Fruit fly (Drosophila melanogaster): ENCODE results near the gene Slc25A46a.

Gene Slc25A46a

DNA sequence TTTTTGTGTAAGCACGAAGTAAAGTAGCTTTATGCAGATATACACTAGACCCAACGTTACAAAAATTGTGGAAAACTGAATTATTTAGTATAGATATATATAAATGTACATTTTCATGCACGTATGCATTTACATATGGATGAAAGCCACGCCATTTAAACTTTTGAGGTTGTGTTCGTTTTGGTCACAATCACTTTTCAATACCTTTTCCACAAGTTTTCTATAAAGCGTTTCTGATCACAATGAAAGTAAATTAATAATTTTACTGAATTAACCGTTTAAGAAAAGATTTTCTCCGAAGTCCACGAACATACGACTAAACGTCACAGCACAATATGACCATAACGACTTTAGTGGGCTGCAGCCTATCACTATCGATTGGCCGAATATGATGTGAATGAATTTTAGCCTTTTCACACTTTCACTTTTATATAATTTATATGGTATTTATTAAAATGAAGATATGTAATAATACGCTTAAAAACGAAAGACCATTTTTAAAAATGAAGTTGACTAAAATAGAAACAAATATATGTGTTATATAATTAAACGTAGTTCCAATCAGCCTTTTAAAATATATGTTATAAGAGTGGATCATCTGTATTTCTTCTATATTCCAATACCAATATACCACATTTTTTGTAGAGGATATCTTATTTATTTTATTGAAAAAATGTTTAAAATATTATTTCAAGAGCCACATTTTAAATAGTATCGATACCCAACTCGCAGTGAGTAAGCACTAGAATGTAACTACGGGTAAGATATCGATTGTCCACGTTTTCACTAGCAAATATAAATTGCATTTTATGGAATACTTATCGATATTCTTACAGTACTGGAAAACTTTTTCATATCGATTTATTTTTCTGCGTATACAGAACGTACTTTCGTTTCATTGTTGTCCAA lies 8.3 kb downstream of the Slc25A46a start, which contains the start of the genes CG46312, eIF5 and exd:
TSS of gene CG46312 (minus strand) at position 357 of the 909 bp plus-strand sequence.
TSS of gene eIF5 (minus strand) at position 357 of the 909 bp plus-strand sequence.
TSS of gene exd (plus strand) at position 851 of the 909 bp plus-strand sequence.
- no peak for TF ChIP-seq CG8478 (optimal IDR thresholded peaks at IDR 0.05)
- TF ChIP-seq CTCF (optimal IDR thresholded peaks at IDR 0.05): no peak

DNA sequence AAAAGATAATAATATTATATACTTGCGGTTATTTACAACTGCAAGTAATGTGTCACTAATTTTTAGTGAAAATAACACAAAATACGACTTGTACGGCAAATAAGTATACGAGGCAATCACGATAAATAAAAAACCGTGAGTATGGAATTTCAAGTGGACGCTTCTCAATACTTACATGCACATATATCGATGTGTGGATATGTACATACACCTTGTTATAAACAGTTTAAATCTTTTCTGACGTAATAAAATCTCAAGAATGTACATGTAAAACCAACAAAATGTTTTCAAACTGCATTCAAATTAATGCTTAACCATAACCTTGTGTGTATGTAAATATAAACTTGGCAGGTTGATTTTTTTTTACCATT lies 8.9 kb downstream of the Slc25A46a start:
- TF ChIP-seq CG8478 (optimal IDR thresholded peaks at IDR 0.05) (no peak), CTCF (optimal IDR thresholded peaks at IDR 0.05) (no peak)

DNA sequence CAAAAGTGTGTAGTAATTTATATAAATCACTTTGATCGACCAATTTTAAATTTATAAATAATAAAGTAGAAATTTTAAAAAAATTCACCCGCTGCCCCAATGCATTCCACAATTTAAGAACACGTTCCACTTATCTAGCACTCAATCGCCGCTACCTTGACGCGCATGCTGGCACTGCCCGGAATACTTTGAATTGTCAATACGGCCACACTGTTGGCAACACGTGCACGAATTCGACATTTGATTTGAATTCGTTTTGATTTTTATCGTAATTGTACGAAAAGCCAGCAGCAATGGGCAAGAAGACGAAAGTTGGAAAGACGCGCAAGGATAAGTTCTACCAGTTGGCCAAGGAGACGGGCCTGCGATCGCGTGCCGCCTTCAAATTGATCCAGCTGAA lies 13.3 kb downstream of the Slc25A46a start, which contains the start of gene CG8939:
TSS of gene CG8939 (plus strand) at position 186 of the 400 bp plus-strand sequence.
- TF ChIP-seq CTCF (optimal IDR thresholded peaks at IDR 0.05) (no peak), CG8478 (optimal IDR thresholded peaks at IDR 0.05) (no peak)

DNA sequence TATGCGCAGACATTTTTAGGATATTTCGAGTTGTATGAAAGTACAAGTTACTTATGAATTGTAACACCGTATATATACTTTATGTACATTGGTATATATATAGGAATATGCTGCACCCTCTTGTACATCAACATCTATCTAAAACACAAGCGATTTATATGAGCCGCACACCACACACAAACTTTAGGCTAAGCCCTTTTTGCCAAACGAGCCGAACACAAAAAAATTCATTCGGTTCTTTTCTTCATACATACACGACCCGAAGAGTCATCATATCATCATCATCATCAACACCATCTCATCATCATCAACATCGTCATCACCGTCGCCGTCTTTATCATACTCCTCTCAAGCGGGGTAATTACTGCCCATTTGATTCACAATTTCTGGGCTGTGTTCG lies 21.5 kb downstream of the Slc25A46a start:
- TF ChIP-seq CTCF (optimal IDR thresholded peaks at IDR 0.05): no peak
- TF ChIP-seq CG8478 (optimal IDR thresholded peaks at IDR 0.05): no peak

DNA sequence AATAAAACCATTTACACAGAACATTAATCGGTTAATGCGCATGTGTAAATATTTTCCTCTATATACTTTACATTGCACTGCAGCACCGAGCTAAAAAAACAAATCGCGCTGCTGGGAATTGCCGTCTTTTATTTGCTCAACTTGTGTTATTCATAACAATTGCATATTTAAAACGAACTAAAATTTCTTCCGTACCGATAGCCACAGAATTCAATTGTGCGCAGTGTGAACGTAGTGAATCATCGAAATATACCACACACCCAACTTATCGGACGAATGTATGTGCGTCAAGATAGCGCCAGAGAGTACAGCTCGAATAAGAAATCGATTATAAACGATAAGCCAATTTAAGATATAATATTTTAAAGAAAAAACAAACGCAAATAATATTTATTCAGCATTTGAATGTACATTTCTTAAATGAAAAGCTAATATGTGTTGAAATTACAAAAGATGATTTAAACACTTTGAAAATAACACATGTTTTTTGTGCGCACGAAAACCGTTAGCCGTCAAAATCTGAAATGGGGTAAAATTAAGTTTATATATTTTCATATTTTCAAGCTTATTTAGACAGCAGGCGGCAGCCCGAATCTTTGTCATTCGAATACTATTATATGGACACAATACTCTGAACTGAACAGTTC lies 22.1 kb downstream of the Slc25A46a start, which contains the start of the genes vap and CG12698:
TSS of gene vap (minus strand) at position 262 of the 647 bp plus-strand sequence.
TSS of gene CG12698 (plus strand) at position 597 of the 647 bp plus-strand sequence.
- TF ChIP-seq CTCF (optimal IDR thresholded peaks at IDR 0.05) (peak in 1 of 2 experiments; percentile 0), CG8478 (optimal IDR thresholded peaks at IDR 0.05) (no peak)

DNA sequence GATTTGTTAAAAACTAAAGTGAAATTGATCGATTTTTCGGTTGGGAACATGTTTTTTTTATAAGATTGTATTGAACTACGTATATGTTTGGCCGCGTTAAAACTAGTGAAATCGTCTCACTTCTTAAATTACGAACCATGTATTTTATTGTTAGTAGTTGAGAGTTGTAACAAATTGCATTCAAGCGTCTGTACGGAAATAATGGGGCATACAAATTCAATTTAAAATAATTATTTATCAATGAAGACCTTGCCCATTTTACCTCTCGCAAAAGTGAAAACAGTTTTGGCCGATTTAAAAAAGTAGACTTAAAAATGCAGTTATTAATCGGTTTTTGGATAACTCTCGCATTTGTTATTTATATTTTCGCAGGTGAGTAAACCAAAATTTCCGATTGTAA lies 25.2 kb downstream of the Slc25A46a start, which contains the start of gene Muc14A:
TSS of gene Muc14A (plus strand) at position 301 of the 400 bp plus-strand sequence.
- TF ChIP-seq CG8478 (optimal IDR thresholded peaks at IDR 0.05) (no peak), CTCF (optimal IDR thresholded peaks at IDR 0.05) (no peak)

Measured in S2 (cell line).